Worm (Caenorhabditis elegans) whole organism, L1 larva: ENCODE data around the gene F15B10.3.
"Not testable (repeated sequence)": the region's sequence is repeated elsewhere in the genome, so short reads cannot be mapped to it uniquely, and the experiment has no call there.

Experiments
- aha-1 ChIP-seq: fragments of 150-350 bp; optimal IDR thresholded peaks from 2 replicates; lab custom pipeline; 2014; ENCODE audit warnings: missing biosample characterization, missing genetic modification characterization
- alr-1 ChIP-seq: fragments of 200-800 bp; sonication (Bioruptor generic); optimal IDR thresholded peaks from 2 replicates; lab custom pipeline; 2018; ENCODE audit warnings: borderline replicate concordance, mild to moderate bottlenecking, missing genetic modification characterization, missing compliant biosample characterization
- ceh-63 ChIP-seq: fragments of 200-800 bp; sonication (Bioruptor generic); optimal IDR thresholded peaks from 2 replicates; lab custom pipeline; 2018; ENCODE audit warnings: mild to moderate bottlenecking, missing genetic modification characterization, missing compliant biosample characterization
- ceh-8 ChIP-seq: fragments of 200-800 bp; sonication (Bioruptor generic); optimal IDR thresholded peaks from 2 replicates; lab custom pipeline; 2018; ENCODE audit warnings: mild to moderate bottlenecking, missing genetic modification characterization, moderate library complexity, missing compliant biosample characterization
- ceh-88 ChIP-seq: fragments of 200-800 bp; sonication (Bioruptor generic); IDR thresholded peaks from 2 replicates; pipeline ENCODE4 v1.3.6; 2022; ENCODE audit warnings: missing genetic modification characterization, missing compliant biosample characterization
- dpl-1 ChIP-seq, 3 experiments: fragments of 150-350 bp in 2 of 3; sonication (generic microtip) in 1 of 3; optimal IDR thresholded peaks; 2 replicates each; lab custom pipeline; 2014 to 2017; ENCODE audit warnings: missing biosample characterization in 3 of 3, missing genetic modification characterization in 3 of 3, missing genetic modification reagents in 3 of 3
- dsc-1 ChIP-seq: sonication (generic microtip); optimal IDR thresholded peaks from 2 replicates; lab custom pipeline; 2016; ENCODE audit warnings: mild to moderate bottlenecking, missing genetic modification characterization, missing compliant biosample characterization
- efl-3 ChIP-seq: fragments of 200-800 bp; sonication (Bioruptor generic); optimal IDR thresholded peaks from 2 replicates; lab custom pipeline; 2018; ENCODE audit warnings: mild to moderate bottlenecking, missing genetic modification characterization, missing compliant biosample characterization
- egl-27 ChIP-seq, 2 experiments: fragments of 150-350 bp in 1 of 2; sonication (generic microtip); optimal IDR thresholded peaks; 3 replicates each; lab custom pipeline; 2017 to 2018; ENCODE audit warnings: missing biosample characterization in 2 of 2, missing genetic modification characterization in 2 of 2, missing genetic modification reagents in 2 of 2
- elt-2 ChIP-seq: sonication (generic microtip); optimal IDR thresholded peaks from 2 replicates; lab custom pipeline; 2016; ENCODE audit warnings: missing genetic modification characterization, mild to moderate bottlenecking, inconsistent platforms, missing compliant biosample characterization, missing genetic modification reagents
- fkh-10 ChIP-seq: sonication (generic microtip); optimal IDR thresholded peaks from 2 replicates; lab custom pipeline; 2017; ENCODE audit warnings: missing biosample characterization, missing genetic modification reagents, missing genetic modification characterization
- fkh-8 ChIP-seq: sonication (generic microtip); optimal IDR thresholded peaks from 2 replicates; lab custom pipeline; 2016; ENCODE audit warnings: mild to moderate bottlenecking, missing genetic modification characterization, missing compliant biosample characterization
- grh-1 ChIP-seq: fragments of 200-800 bp; sonication (Bioruptor generic); IDR thresholded peaks from 2 replicates; pipeline ENCODE4 v1.3.6; 2022; ENCODE audit warnings: missing genetic modification reagents, missing genetic modification characterization, missing compliant biosample characterization
- jun-1 ChIP-seq: fragments of 150-350 bp; optimal IDR thresholded peaks from 2 replicates; lab custom pipeline; 2014; ENCODE audit warnings: missing biosample characterization, missing genetic modification reagents, missing genetic modification characterization
- lin-13 ChIP-seq: fragments of 150-350 bp; optimal IDR thresholded peaks from 2 replicates; lab custom pipeline; 2014; ENCODE audit warnings: missing biosample characterization, missing genetic modification reagents, missing genetic modification characterization
- lin-35 ChIP-seq, 2 experiments: fragments of 150-350 bp; optimal IDR thresholded peaks; 2 replicates each; lab custom pipeline; 2014; ENCODE audit warnings: missing biosample characterization in 2 of 2, missing genetic modification characterization in 2 of 2, missing genetic modification reagents in 2 of 2
- mdl-1 ChIP-seq, 2 experiments: fragments of 150-350 bp; optimal IDR thresholded peaks; 2 replicates each; lab custom pipeline; 2014 to 2017; ENCODE audit warnings: missing biosample characterization in 2 of 2, missing genetic modification characterization in 2 of 2, inconsistent platforms in 1 of 2
- mef-2 ChIP-seq: fragments of 150-350 bp; optimal IDR thresholded peaks from 2 replicates; lab custom pipeline; 2014; ENCODE audit warnings: missing biosample characterization, missing genetic modification characterization
- mep-1 ChIP-seq: fragments of 150-350 bp; optimal IDR thresholded peaks from 2 replicates; lab custom pipeline; 2014; ENCODE audit warnings: missing biosample characterization, missing genetic modification characterization
- nhr-12 ChIP-seq: sonication (generic microtip); optimal IDR thresholded peaks from 2 replicates; lab custom pipeline; 2017; ENCODE audit warnings: missing biosample characterization, missing genetic modification characterization
- nhr-237 ChIP-seq: fragments of 150-350 bp; optimal IDR thresholded peaks from 2 replicates; lab custom pipeline; 2014; ENCODE audit warnings: missing biosample characterization, missing genetic modification characterization
- nhr-47 ChIP-seq: sonication (generic microtip); optimal IDR thresholded peaks from 2 replicates; lab custom pipeline; 2016; ENCODE audit warnings: mild to moderate bottlenecking, missing genetic modification characterization, moderate library complexity, missing compliant biosample characterization
- nhr-77 ChIP-seq: fragments of 150-350 bp; optimal IDR thresholded peaks from 2 replicates; lab custom pipeline; 2014; ENCODE audit warnings: missing biosample characterization, missing genetic modification characterization
- nhr-85 ChIP-seq: sonication (generic microtip); peaks from one replicate; lab custom pipeline; 2016; ENCODE audit warnings: missing genetic modification characterization, inconsistent platforms, missing compliant biosample characterization
- nhr-90 ChIP-seq: sonication (generic microtip); optimal IDR thresholded peaks from 2 replicates; lab custom pipeline; 2016; ENCODE audit warnings: mild to moderate bottlenecking, missing genetic modification characterization, missing compliant biosample characterization; ENCODE audit not compliant: poor library complexity
- skn-1 ChIP-seq: fragments of 150-350 bp; optimal IDR thresholded peaks from 2 replicates; lab custom pipeline; 2014; ENCODE audit warnings: missing biosample characterization, missing genetic modification characterization
- sox-4 ChIP-seq: sonication (generic microtip); optimal IDR thresholded peaks from 2 replicates; lab custom pipeline; 2016; ENCODE audit warnings: missing genetic modification characterization, missing compliant biosample characterization
- sup-37 ChIP-seq: fragments of 200-800 bp; sonication (Bioruptor generic); optimal IDR thresholded peaks from 2 replicates; lab custom pipeline; 2018; ENCODE audit warnings: mild to moderate bottlenecking, missing genetic modification characterization, missing compliant biosample characterization
- unc-86 ChIP-seq: sonication (generic microtip); optimal IDR thresholded peaks from 2 replicates; lab custom pipeline; 2016; ENCODE audit warnings: missing genetic modification characterization, missing compliant biosample characterization
- unc-98 ChIP-seq: fragments of 200-800 bp; sonication (Bioruptor generic); IDR thresholded peaks from 2 replicates; pipeline ENCODE4 v1.3.6; 2022; ENCODE audit warnings: missing genetic modification characterization, missing compliant biosample characterization
- vab-15 ChIP-seq: sonication (generic microtip); optimal IDR thresholded peaks from 2 replicates; lab custom pipeline; 2017; ENCODE audit warnings: missing genotype, mild to moderate bottlenecking, missing genetic modification characterization, missing compliant biosample characterization
- zag-1 ChIP-seq: fragments of 150-350 bp; optimal IDR thresholded peaks from 2 replicates; lab custom pipeline; 2014; ENCODE audit warnings: missing biosample characterization, missing genetic modification characterization

F15B10.3 gene

ce11 chrIV:6585397-6585921 is 17.0 kb upstream of the F15B10.3 start, which contains the start of the genes F38A5.2 and dnj-11 (continued):
- peak; percentile 37 for TF ChIP-seq elt-2 (tag; lab: Kevin White, UChicago)
- TF ChIP-seq sox-4 (tag; lab: Kevin White, UChicago) = peak; percentile 42
- TF ChIP-seq efl-3 = no peak
- TF ChIP-seq ceh-8 (GFP tag; lab: Kevin White, UChicago) = no peak
- TF ChIP-seq lin-13 (GFP tag; lab: Kevin White, UChicago) = peak; percentile 70
- peak; percentile 88 for TF ChIP-seq nhr-47 (tag; lab: Kevin White, UChicago)
- TF ChIP-seq dsc-1 (tag; lab: Kevin White, UChicago) = peak; percentile 75
- TF ChIP-seq unc-98 (GFP tag; lab: Robert Waterston, UW) = no peak
- TF ChIP-seq aha-1 (tag; lab: Kevin White, UChicago) = peak; percentile 13
- peak; percentile 84 for TF ChIP-seq nhr-90
- TF ChIP-seq alr-1 (tag; lab: Kevin White, UChicago) = no peak
- peak; percentile 81 for TF ChIP-seq fkh-8 (tag; lab: Kevin White, UChicago)
- TF ChIP-seq jun-1 (tag; lab: Kevin White, UChicago) = peak; percentile 69

- TF ChIP-seq sup-37 (GFP tag; lab: Kevin White, UChicago) (no peak), aha-1 (tag; lab: Kevin White, UChicago) (no peak), grh-1 (no peak), alr-1 (tag; lab: Kevin White, UChicago) (no peak), nhr-237 (no peak), ceh-63 (GFP tag; lab: Kevin White, UChicago) (no peak), lin-35 (GFP tag; optimal IDR thresholded peaks at IDR 0.05; lab: Kevin White, UChicago) (no peak), mdl-1 (tag; optimal IDR thresholded peaks at IDR 0.05; lab: Kevin White, UChicago) (no peak), nhr-85 (tag; lab: Kevin White, UChicago) (no peak), vab-15 (tag; lab: Kevin White, UChicago) (no peak), jun-1 (tag; lab: Kevin White, UChicago) (no peak), unc-98 (GFP tag; lab: Robert Waterston, UW) (no peak)
Observed at ce11 chrIV:6588080-6588613, 14.3 kb upstream of the F15B10.3 start.

- TF ChIP-seq elt-2 (tag; lab: Kevin White, UChicago) = peak; percentile 46
- TF ChIP-seq skn-1 = no peak
Observed at ce11 chrIV:6590029-6590428, 12.4 kb upstream of the F15B10.3 start, which contains the start of the genes lec-11 and irld-7. Gene lec-11 (minus strand): TSS chrIV:6590154. Gene irld-7 (plus strand): TSS chrIV:6590360.

ce11 chrIV:6591010-6591746 is 11.3 kb upstream of the F15B10.3 start, which contains the start of the genes nspb-1 and nspb-2:
Gene nspb-1 (minus strand): TSS chrIV:6591110.
Gene nspb-2 (plus strand): TSS chrIV:6591696.
- TF ChIP-seq dpl-1 (GFP tag; optimal IDR thresholded peaks at IDR 0.05; lab: Kevin White, UChicago); mep-1 (tag; lab: Kevin White, UChicago); zag-1 (tag; lab: Kevin White, UChicago): not testable (repeated sequence)

ce11 chrIV:6594871-6595270 is 7.6 kb upstream of the F15B10.3 start, which contains the start of gene nspb-3:
Gene nspb-3 (minus strand): TSS chrIV:6594971.
- not testable (repeated sequence) for TF ChIP-seq unc-86; ceh-88 (GFP tag; lab: Robert Waterston, UW); fkh-10

- TF ChIP-seq skn-1 (no peak), nhr-12 (tag; lab: Kevin White, UChicago) (no peak), egl-27 (tag; optimal IDR thresholded peaks at IDR 0.05; lab: Kevin White, UChicago) (no peak), nhr-77 (tag; lab: Kevin White, UChicago) (no peak), mef-2 (tag; lab: Kevin White, UChicago) (no peak), mep-1 (tag; lab: Kevin White, UChicago) (no peak)
- TF ChIP-seq, all 84 proteins: peak for 0
Observed at ce11 chrIV:6595912-6596311, 6.6 kb upstream of the F15B10.3 start, which contains the start of gene F38A5.22. Gene F38A5.22 (minus strand): TSS chrIV:6595940.
